Worm (Caenorhabditis elegans) whole organism, early embryonic: ENCODE measurements around the gene chin-1.

Experiments used
- F13C5.2 ChIP-seq: sonication (generic microtip); optimal IDR thresholded peaks from 2 replicates; lab custom pipeline; 2017; ENCODE audit warnings: mild to moderate bottlenecking, missing genetic modification characterization, inconsistent platforms, missing compliant biosample characterization
- ama-1 ChIP-seq: fragments of 150-350 bp; optimal IDR thresholded peaks from 2 replicates; lab custom pipeline; 2014
- ets-7 ChIP-seq: sonication (generic microtip); optimal IDR thresholded peaks from 2 replicates; lab custom pipeline; 2016; ENCODE audit warnings: missing genotype, missing genetic modification characterization, missing compliant biosample characterization
- tbx-37 ChIP-seq: fragments of 200-800 bp; sonication (Bioruptor generic); conservative IDR thresholded peaks from 2 replicates; pipeline ENCODE4 v1.3.6; 2022; ENCODE audit warnings: missing genetic modification reagents, missing genetic modification characterization, missing compliant biosample characterization

ce11 chrIII:1074152-1074551, 37.1 kb upstream of the chin-1 start:
- TF ChIP-seq ama-1 (no peak), F13C5.2 (tag; lab: Kevin White, UChicago) (no peak), ets-7 (tag; lab: Kevin White, UChicago) (no peak), tbx-37 (no peak)
